Fruit fly (Drosophila melanogaster): ENCODE measurements around the gene CG46507.
"Not testable (repeated sequence)": the region's sequence is repeated elsewhere in the genome, so short reads cannot be mapped to it uniquely, and the experiment has no call there.

- TF ChIP-seq Hr83 (GFP tag; optimal IDR thresholded peaks at IDR 0.05; ENCODE audit: poor library complexity, severe bottlenecking); CrebA (GFP tag; optimal IDR thresholded peaks at IDR 0.05; ENCODE audit: borderline replicate concordance); psq (GFP tag; optimal IDR thresholded peaks at IDR 0.05); Myc (optimal IDR thresholded peaks at IDR 0.05); h (GFP tag; optimal IDR thresholded peaks at IDR 0.05); Dfd (GFP tag; optimal IDR thresholded peaks at IDR 0.05); OdsH (GFP tag; optimal IDR thresholded peaks at IDR 0.05); usp (GFP tag; optimal IDR thresholded peaks at IDR 0.05); sage (GFP tag; optimal IDR thresholded peaks at IDR 0.05); tai (GFP tag; optimal IDR thresholded peaks at IDR 0.05); Rel (GFP tag; optimal IDR thresholded peaks at IDR 0.05); Rel (tag; optimal IDR thresholded peaks at IDR 0.05): not testable (repeated sequence)
Measured at dm6 chrX:22162623-22163022, at the start of gene CG46507.

Data from whole organism, wandering third instar larva.